Worm (Caenorhabditis elegans) whole organism, early embryonic: ENCODE results near the gene lipl-1.

Experiments used
- scrt-1 ChIP-seq: fragments of 200-800 bp; sonication (Bioruptor generic); IDR thresholded peaks from 2 replicates; pipeline ENCODE4 v1.3.6; 2022; ENCODE audit warnings: missing genetic modification characterization, missing compliant biosample characterization
- tra-4 ChIP-seq: sonication (generic microtip); optimal IDR thresholded peaks from 2 replicates; lab custom pipeline; 2017; ENCODE audit warnings: missing genetic modification characterization, missing compliant biosample characterization

- no peak for TF ChIP-seq scrt-1 (GFP tag; lab: Robert Waterston, UW)
- TF ChIP-seq tra-4 (tag; lab: Kevin White, UChicago) = no peak
These were observed 38.4 kb upstream of the lipl-1 start for ce11 chrV:12881396-12881795.
